Fruit fly (Drosophila melanogaster): Measurements from ENCODE around the gene nanos.

The nanos gene

DNA sequence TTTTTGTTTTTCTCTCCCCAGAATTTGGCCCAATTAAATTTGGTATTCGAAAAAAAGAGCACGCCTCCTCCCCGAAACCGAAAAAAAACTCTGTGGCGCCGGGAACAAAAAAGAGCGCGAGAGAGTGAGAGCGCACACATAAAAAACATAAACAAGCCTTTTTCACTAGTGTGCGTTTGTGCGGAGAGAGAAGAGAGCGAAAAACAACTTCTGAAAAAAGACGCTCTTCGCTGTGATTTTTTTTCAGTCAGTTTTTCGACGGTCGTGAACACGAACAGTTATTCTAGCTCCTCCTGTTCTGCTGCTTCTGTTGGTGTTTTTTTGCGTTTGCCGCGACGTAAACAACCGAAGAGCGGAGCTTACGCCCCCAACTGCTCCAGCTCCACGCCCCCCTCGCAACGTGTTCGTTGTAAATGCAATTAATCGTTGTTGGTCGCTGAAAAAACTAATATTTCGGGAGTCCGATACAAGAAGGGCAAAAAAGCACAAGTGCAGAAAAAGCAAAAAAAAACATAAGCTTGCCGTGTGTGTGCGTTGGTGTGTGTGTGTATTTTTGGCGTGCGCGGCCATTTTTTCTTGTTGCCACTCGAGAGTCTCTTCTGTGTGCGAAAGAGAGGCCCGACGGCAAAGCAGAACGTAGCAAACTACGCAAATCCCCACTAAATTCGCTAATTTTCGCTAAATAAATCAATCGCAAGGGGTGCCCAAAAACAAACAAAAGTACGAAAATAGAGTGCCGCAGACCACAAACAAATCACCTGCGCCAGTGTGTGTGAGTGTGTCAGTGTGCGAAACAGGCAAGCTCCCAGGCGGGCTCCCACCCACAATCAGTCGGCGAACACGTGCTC lies 7.2 kb downstream of the nanos start, which contains the start of gene sqz:
Gene sqz (plus strand): TSS at position 240 of the 848 bp plus-strand sequence.
- TF ChIP-seq Mnt (GFP tag; optimal IDR thresholded peaks at IDR 0.05) (peak; percentile 45), CG11617 (GFP tag; optimal IDR thresholded peaks at IDR 0.05) (peak; percentile 75), CG1620 (GFP tag; optimal IDR thresholded peaks at IDR 0.05) (no peak), tj (GFP tag; optimal IDR thresholded peaks at IDR 0.05) (peak; percentile 89), CG7045 (GFP tag; optimal IDR thresholded peaks at IDR 0.05) (peak; percentile 56), cic (GFP tag; optimal IDR thresholded peaks at IDR 0.05) (peak; percentile 8), toe (GFP tag; optimal IDR thresholded peaks at IDR 0.05) (peak; percentile 30), kay (GFP tag; ENCODE audit: borderline replicate concordance) (no peak), cnc (optimal IDR thresholded peaks at IDR 0.05) (no peak), CG14711 (tag; optimal IDR thresholded peaks at IDR 0.05) (no peak), CG5204 (GFP tag; optimal IDR thresholded peaks at IDR 0.05) (no peak), CG12768 (GFP tag; optimal IDR thresholded peaks at IDR 0.05) (no peak), CG7101 (tag; optimal IDR thresholded peaks at IDR 0.05) (no peak), CG33017 (tag; optimal IDR thresholded peaks at IDR 0.05) (no peak), Crg-1 (GFP tag; optimal IDR thresholded peaks at IDR 0.05) (no peak), ovo (GFP tag; optimal IDR thresholded peaks at IDR 0.05) (no peak), Hr96 (GFP tag; optimal IDR thresholded peaks at IDR 0.05) (peak; percentile 41), bab1 (GFP tag; optimal IDR thresholded peaks at IDR 0.05) (no peak), Clk (GFP tag; optimal IDR thresholded peaks at IDR 0.05) (no peak), pad (GFP tag; optimal IDR thresholded peaks at IDR 0.05) (peak; percentile 44)

DNA sequence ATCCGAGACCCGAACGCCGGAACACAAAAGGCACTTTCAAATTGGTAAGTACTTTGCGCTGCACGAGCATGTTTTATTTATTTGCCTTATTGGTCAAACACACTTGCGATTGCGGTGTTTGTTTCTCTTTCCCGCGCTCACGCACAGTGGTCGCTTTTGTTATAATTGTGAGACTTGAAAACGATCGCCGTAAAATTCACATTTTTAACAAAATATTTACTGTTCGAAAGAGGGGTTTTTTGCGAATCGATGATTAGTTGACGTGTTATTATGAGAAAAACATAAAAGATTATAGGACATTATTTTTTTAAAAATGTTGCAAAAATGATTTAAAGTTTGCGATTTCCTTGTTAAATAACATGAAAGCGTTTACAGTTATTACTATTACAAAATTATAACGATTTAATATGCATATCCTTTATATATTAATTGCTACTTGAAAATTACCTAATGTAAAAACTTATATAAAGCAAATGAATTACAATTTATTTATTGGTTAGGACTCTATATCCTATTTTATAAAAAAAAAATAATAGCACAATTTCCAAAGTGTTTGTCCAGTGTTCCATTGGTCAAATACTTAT lies 7.9 kb downstream of the nanos start:
- TF ChIP-seq bab1 (GFP tag; optimal IDR thresholded peaks at IDR 0.05) (no peak), CG14711 (tag; optimal IDR thresholded peaks at IDR 0.05) (no peak), CG5204 (GFP tag; optimal IDR thresholded peaks at IDR 0.05) (peak; percentile 21), toe (GFP tag; optimal IDR thresholded peaks at IDR 0.05) (no peak), CG12768 (GFP tag; optimal IDR thresholded peaks at IDR 0.05) (no peak), CG11617 (GFP tag; optimal IDR thresholded peaks at IDR 0.05) (no peak), kay (GFP tag; ENCODE audit: borderline replicate concordance) (peak; percentile 26), Clk (GFP tag; optimal IDR thresholded peaks at IDR 0.05) (no peak), CG7101 (tag; optimal IDR thresholded peaks at IDR 0.05) (no peak)

DNA sequence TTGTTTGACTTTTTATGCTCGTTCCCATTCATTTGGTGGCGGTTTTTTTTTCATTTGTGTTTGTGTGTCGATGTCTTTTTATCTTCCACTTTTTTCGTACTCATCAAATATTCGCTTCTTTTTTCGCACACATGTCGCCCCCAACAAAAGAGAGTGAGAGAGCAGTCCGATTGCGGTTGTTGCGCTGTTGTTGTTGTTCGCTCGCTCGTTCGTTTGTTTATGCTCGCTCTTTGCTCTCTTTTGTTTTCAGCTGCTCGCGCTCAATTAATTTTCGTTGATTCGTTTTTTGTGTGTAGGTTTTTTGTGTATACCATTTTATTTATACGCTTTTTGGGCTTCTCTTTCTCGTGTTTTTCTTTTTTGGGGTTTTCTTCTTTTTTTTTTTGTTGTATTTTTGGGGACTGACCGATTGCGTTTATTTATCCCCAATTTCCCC lies 8.6 kb downstream of the nanos start:
- TF ChIP-seq CG14711 (tag; optimal IDR thresholded peaks at IDR 0.05) (no peak), kay (GFP tag; ENCODE audit: borderline replicate concordance) (no peak), toe (GFP tag; optimal IDR thresholded peaks at IDR 0.05) (no peak), CG12768 (GFP tag; optimal IDR thresholded peaks at IDR 0.05) (no peak), Clk (GFP tag; optimal IDR thresholded peaks at IDR 0.05) (no peak), Mnt (GFP tag; optimal IDR thresholded peaks at IDR 0.05) (peak; percentile 30), cic (GFP tag; optimal IDR thresholded peaks at IDR 0.05) (peak; percentile 35), bab1 (GFP tag; optimal IDR thresholded peaks at IDR 0.05) (peak; percentile 5), ovo (GFP tag; optimal IDR thresholded peaks at IDR 0.05) (no peak), tj (GFP tag; optimal IDR thresholded peaks at IDR 0.05) (peak; percentile 64)

DNA sequence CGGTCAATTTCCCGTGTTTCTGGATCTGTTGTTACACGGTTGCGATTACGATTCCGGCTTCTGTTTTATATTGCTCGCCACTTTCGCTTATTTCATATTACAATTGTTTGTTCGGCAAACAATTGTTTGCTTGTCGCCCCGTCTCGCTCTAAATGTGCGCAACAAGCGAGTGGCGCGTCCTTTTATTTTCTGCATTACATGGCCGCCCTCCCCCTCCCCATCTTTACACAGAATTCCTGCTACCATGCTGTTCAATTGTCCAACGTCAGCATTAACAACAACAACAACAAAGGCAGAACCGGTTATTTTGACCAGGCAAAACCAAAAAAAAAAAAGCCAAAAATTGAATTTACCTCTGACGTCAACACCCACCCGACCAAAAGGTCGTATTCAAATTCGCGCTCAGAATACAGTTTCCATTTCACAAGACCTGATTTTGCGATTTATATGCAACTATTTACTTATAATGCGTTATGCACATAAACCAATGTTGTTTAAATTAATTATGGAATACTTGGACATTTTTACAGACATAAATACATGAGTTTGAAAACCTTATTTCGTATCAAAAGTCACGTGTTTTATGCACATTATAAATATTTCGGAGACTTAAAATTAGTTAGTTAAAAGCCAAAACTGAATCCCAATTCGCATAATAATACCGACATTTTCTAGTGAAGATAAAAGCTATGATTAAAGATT lies 9.2 kb downstream of the nanos start:
- TF ChIP-seq tj (GFP tag; optimal IDR thresholded peaks at IDR 0.05) (peak; percentile 79), cnc (optimal IDR thresholded peaks at IDR 0.05) (no peak), CG11617 (GFP tag; optimal IDR thresholded peaks at IDR 0.05) (no peak)

DNA sequence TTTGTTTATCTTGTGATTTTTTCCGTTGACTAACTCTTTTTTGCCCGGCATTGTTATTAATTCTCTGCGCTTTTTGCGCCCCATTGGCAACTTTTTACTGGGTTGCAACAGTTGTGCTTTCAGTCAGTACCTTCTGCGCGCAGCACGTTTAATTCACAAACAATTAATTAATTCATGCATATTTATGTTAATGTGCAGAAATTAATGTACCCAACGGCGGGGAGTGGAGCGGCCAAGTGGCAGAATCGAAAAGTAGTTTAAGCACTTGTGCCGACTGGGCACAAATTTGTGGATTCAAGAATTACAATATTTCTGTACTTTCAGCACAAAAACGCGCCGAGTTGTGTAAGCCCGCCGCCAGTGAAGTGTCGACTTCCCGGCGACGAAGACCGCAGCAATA lies 10.5 kb downstream of the nanos start:
- no peak for TF ChIP-seq Crg-1 (GFP tag; optimal IDR thresholded peaks at IDR 0.05)
- no peak for TF ChIP-seq CG7045 (GFP tag; optimal IDR thresholded peaks at IDR 0.05)
- no peak for TF ChIP-seq pad (GFP tag; optimal IDR thresholded peaks at IDR 0.05)
- no peak for TF ChIP-seq CG5204 (GFP tag; optimal IDR thresholded peaks at IDR 0.05)
- TF ChIP-seq CG14711 (tag; optimal IDR thresholded peaks at IDR 0.05), result peak; percentile 31
- no peak for TF ChIP-seq Mnt (GFP tag; optimal IDR thresholded peaks at IDR 0.05)
- peak; percentile 100 for TF ChIP-seq tj (GFP tag; optimal IDR thresholded peaks at IDR 0.05)
- TF ChIP-seq cic (GFP tag; optimal IDR thresholded peaks at IDR 0.05), result no peak
- no peak for TF ChIP-seq bab1 (GFP tag; optimal IDR thresholded peaks at IDR 0.05)
- no peak for TF ChIP-seq cnc (optimal IDR thresholded peaks at IDR 0.05)
- TF ChIP-seq CG12768 (GFP tag; optimal IDR thresholded peaks at IDR 0.05), result no peak
- TF ChIP-seq CG7101 (tag; optimal IDR thresholded peaks at IDR 0.05), result no peak
- no peak for TF ChIP-seq Hr96 (GFP tag; optimal IDR thresholded peaks at IDR 0.05)

DNA sequence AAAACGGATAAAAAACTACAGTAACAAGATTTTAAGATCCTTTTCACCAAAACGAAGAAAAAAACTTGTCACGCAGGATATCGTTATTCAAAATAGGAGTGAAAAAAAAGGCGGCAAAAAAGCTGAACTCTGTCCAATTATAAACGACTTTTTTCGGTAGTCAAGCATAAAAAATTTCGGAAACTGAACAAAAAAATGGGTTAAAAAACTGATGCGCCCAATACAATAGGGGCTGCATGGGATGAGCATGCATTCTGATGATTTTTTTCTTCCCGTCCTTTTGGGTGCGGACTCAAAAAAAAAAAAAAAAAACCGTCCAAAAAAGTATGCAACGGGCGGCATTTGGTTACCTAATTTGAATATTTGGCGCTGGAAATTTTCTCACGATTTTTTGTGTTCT lies 17.5 kb downstream of the nanos start:
- TF ChIP-seq Clk (GFP tag; optimal IDR thresholded peaks at IDR 0.05) (no peak), cnc (optimal IDR thresholded peaks at IDR 0.05) (no peak), kay (GFP tag; ENCODE audit: borderline replicate concordance) (no peak), Crg-1 (GFP tag; optimal IDR thresholded peaks at IDR 0.05) (no peak), bab1 (GFP tag; optimal IDR thresholded peaks at IDR 0.05) (no peak), CG12768 (GFP tag; optimal IDR thresholded peaks at IDR 0.05) (no peak), CG14711 (tag; optimal IDR thresholded peaks at IDR 0.05) (no peak), CG7045 (GFP tag; optimal IDR thresholded peaks at IDR 0.05) (no peak), CG7101 (tag; optimal IDR thresholded peaks at IDR 0.05) (no peak), CG5204 (GFP tag; optimal IDR thresholded peaks at IDR 0.05) (no peak), CG33017 (tag; optimal IDR thresholded peaks at IDR 0.05) (no peak), cic (GFP tag; optimal IDR thresholded peaks at IDR 0.05) (no peak), toe (GFP tag; optimal IDR thresholded peaks at IDR 0.05) (no peak), Mnt (GFP tag; optimal IDR thresholded peaks at IDR 0.05) (no peak)

Measured in whole organism, adult.